Worm (Caenorhabditis elegans) whole organism, young adult: ENCODE data around the gene nhr-118.

Source experiments
- C06A6.2 ChIP-seq: fragments of 200-800 bp; sonication (Bioruptor generic); conservative IDR thresholded peaks from 2 replicates; pipeline ENCODE4 v1.3.6; 2022; ENCODE audit warnings: missing genetic modification characterization, missing compliant biosample characterization
- F23B12.7 ChIP-seq: sonication (generic microtip); optimal IDR thresholded peaks from 2 replicates; lab custom pipeline; 2017; ENCODE audit warnings: missing genetic modification characterization, mild to moderate bottlenecking, missing compliant biosample characterization, antibody characterized with exemption, moderate library complexity; ENCODE audit not compliant: insufficient read depth
- F49E8.2 ChIP-seq: sonication (generic microtip); optimal IDR thresholded peaks from 3 replicates; lab custom pipeline; 2017; ENCODE audit warnings: missing genetic modification characterization, mild to moderate bottlenecking, missing compliant biosample characterization, antibody characterized with exemption, moderate library complexity; ENCODE audit not compliant: insufficient read depth
- K11D2.4 ChIP-seq: fragments of 200-800 bp; sonication (Bioruptor generic); IDR thresholded peaks from 2 replicates; pipeline ENCODE4 v1.3.6; 2022; ENCODE audit warnings: missing genetic modification reagents, missing genetic modification characterization, missing compliant biosample characterization
- T07F8.4 ChIP-seq: sonication (generic microtip); optimal IDR thresholded peaks from 2 replicates; lab custom pipeline; 2016; ENCODE audit warnings: mild to moderate bottlenecking, missing genetic modification characterization, moderate library complexity, missing compliant biosample characterization
- Y53F4B.3 ChIP-seq: fragments of 200-800 bp; sonication (Bioruptor generic); IDR thresholded peaks from 2 replicates; pipeline ENCODE4 v1.3.6; 2022; ENCODE audit warnings: missing genetic modification reagents, missing genetic modification characterization, missing compliant biosample characterization
- Y53G8AR.9 ChIP-seq: fragments of 200-800 bp; sonication (Bioruptor generic); conservative IDR thresholded peaks from 2 replicates; pipeline ENCODE4 v1.3.6; 2022; ENCODE audit warnings: missing genetic modification reagents, missing genetic modification characterization, missing compliant biosample characterization
- Y79H2A.3 ChIP-seq: fragments of 200-800 bp; sonication (Bioruptor generic); conservative IDR thresholded peaks from 2 replicates; pipeline ENCODE4 v1.3.6; 2022; ENCODE audit warnings: missing genetic modification reagents, missing genetic modification characterization, missing compliant biosample characterization
- Y95B8A.8 ChIP-seq: fragments of 200-800 bp; sonication (Bioruptor generic); IDR thresholded peaks from 2 replicates; pipeline ENCODE4 v1.3.6; 2022; ENCODE audit warnings: missing genetic modification reagents, missing genetic modification characterization, missing compliant biosample characterization
- aptf-2 ChIP-seq: fragments of 200-800 bp; sonication (Bioruptor generic); conservative IDR thresholded peaks from 2 replicates; pipeline ENCODE4 v1.3.6; 2022; ENCODE audit warnings: missing genetic modification reagents, missing genetic modification characterization, missing compliant biosample characterization
- bed-1 ChIP-seq: fragments of 200-800 bp; sonication (Bioruptor generic); IDR thresholded peaks from 2 replicates; pipeline ENCODE4 v1.3.6; 2022; ENCODE audit warnings: missing genetic modification reagents, missing genetic modification characterization, missing compliant biosample characterization
- bed-2 ChIP-seq: fragments of 200-800 bp; sonication (Bioruptor generic); IDR thresholded peaks from 2 replicates; pipeline ENCODE4 v1.3.6; 2022; ENCODE audit warnings: missing genetic modification reagents, missing genetic modification characterization, missing compliant biosample characterization
- cebp-2 ChIP-seq: fragments of 200-800 bp; sonication (Bioruptor generic); IDR thresholded peaks from 2 replicates; pipeline ENCODE4 v1.3.6; 2022; ENCODE audit warnings: missing genetic modification characterization, missing compliant biosample characterization
- ceh-100 ChIP-seq: fragments of 200-800 bp; sonication (Bioruptor generic); IDR thresholded peaks from 2 replicates; pipeline ENCODE4 v1.3.6; 2022; ENCODE audit warnings: missing genetic modification reagents, missing genetic modification characterization, missing compliant biosample characterization
- ceh-27 ChIP-seq: fragments of 200-800 bp; sonication (Bioruptor generic); optimal IDR thresholded peaks from 2 replicates; lab custom pipeline; 2018; ENCODE audit warnings: mild to moderate bottlenecking, missing genetic modification characterization, moderate library complexity, missing compliant biosample characterization
- ceh-40 ChIP-seq: fragments of 200-800 bp; sonication (Bioruptor generic); IDR thresholded peaks from 2 replicates; pipeline ENCODE4 v1.3.6; 2022; ENCODE audit warnings: missing genetic modification characterization, missing compliant biosample characterization
- ceh-58 ChIP-seq: fragments of 200-800 bp; sonication (Bioruptor generic); IDR thresholded peaks from 2 replicates; pipeline ENCODE4 v1.3.6; 2022; ENCODE audit warnings: missing genetic modification characterization, missing compliant biosample characterization
- die-1 ChIP-seq: sonication (generic microtip); optimal IDR thresholded peaks from 2 replicates; lab custom pipeline; 2016; ENCODE audit warnings: missing genotype, mild to moderate bottlenecking, missing genetic modification characterization, missing compliant biosample characterization
- egl-44 ChIP-seq: fragments of 200-800 bp; sonication (Bioruptor generic); IDR thresholded peaks from 2 replicates; pipeline ENCODE4 v1.3.6; 2022; ENCODE audit warnings: missing genetic modification reagents, missing genetic modification characterization, missing compliant biosample characterization
- egrh-3 ChIP-seq: fragments of 200-800 bp; sonication (Bioruptor generic); IDR thresholded peaks from 2 replicates; pipeline ENCODE4 v1.3.6; 2022; ENCODE audit warnings: missing genetic modification reagents, missing genetic modification characterization, missing compliant biosample characterization
- fkh-3 ChIP-seq: sonication (generic microtip); optimal IDR thresholded peaks from 2 replicates; lab custom pipeline; 2016; ENCODE audit warnings: mild to moderate bottlenecking, missing genetic modification characterization, missing compliant biosample characterization
- gei-17 ChIP-seq: fragments of 200-800 bp; sonication (Bioruptor generic); optimal IDR thresholded peaks from 2 replicates; lab custom pipeline; 2018; ENCODE audit warnings: mild to moderate bottlenecking, missing genetic modification characterization, missing compliant biosample characterization
- hlh-26 ChIP-seq: fragments of 200-800 bp; sonication (Bioruptor generic); conservative IDR thresholded peaks from 2 replicates; pipeline ENCODE4 v1.3.6; 2022; ENCODE audit warnings: missing genetic modification reagents, missing genetic modification characterization, missing compliant biosample characterization
- hrde-1 ChIP-seq: sonication (generic microtip); optimal IDR thresholded peaks from 2 replicates; lab custom pipeline; 2016; ENCODE audit warnings: missing genetic modification characterization, mild to moderate bottlenecking, missing compliant biosample characterization, moderate library complexity, missing genotype, missing genetic modification reagents, borderline replicate concordance
- lin-26 ChIP-seq: fragments of 200-800 bp; sonication (Bioruptor generic); IDR thresholded peaks from 2 replicates; pipeline ENCODE4 v1.3.6; 2022; ENCODE audit warnings: missing genetic modification reagents, missing genetic modification characterization, missing compliant biosample characterization
- lin-40 ChIP-seq: sonication (generic microtip); optimal IDR thresholded peaks from 2 replicates; lab custom pipeline; 2016; ENCODE audit warnings: missing genetic modification characterization, mild to moderate bottlenecking, missing compliant biosample characterization, missing genotype, missing genetic modification reagents
- lir-1 ChIP-seq: fragments of 200-800 bp; sonication (Bioruptor generic); conservative IDR thresholded peaks from 2 replicates; pipeline ENCODE4 v1.3.6; 2022; ENCODE audit warnings: missing genetic modification reagents, missing genetic modification characterization, missing compliant biosample characterization
- madf-10 ChIP-seq: sonication (generic microtip); optimal IDR thresholded peaks from 2 replicates; lab custom pipeline; 2016; ENCODE audit warnings: mild to moderate bottlenecking, missing genetic modification characterization, missing compliant biosample characterization
- madf-6 ChIP-seq: fragments of 200-800 bp; sonication (Bioruptor generic); IDR thresholded peaks from 2 replicates; pipeline ENCODE4 v1.3.6; 2022; ENCODE audit warnings: missing genetic modification reagents, missing genetic modification characterization, missing compliant biosample characterization
- mcd-1 ChIP-seq: fragments of 200-800 bp; sonication (Bioruptor generic); IDR thresholded peaks from 2 replicates; pipeline ENCODE4 v1.3.6; 2022; ENCODE audit warnings: missing genetic modification reagents, missing genetic modification characterization, missing compliant biosample characterization
- mxl-1 ChIP-seq: sonication (generic microtip); optimal IDR thresholded peaks from 2 replicates; lab custom pipeline; 2016; ENCODE audit warnings: missing genetic modification characterization, missing compliant biosample characterization
- nfya-1 ChIP-seq: sonication (generic microtip); optimal IDR thresholded peaks from 2 replicates; lab custom pipeline; 2017; ENCODE audit warnings: antibody characterized with exemption, missing compliant biosample characterization, missing genetic modification characterization, borderline replicate concordance; ENCODE audit not compliant: insufficient read depth
- nhr-179 ChIP-seq: sonication (generic microtip); optimal IDR thresholded peaks from 2 replicates; lab custom pipeline; 2016; ENCODE audit warnings: mild to moderate bottlenecking, missing genetic modification characterization, missing compliant biosample characterization
- pha-4 ChIP-seq: fragments of 150-350 bp; sonication (generic microtip); optimal IDR thresholded peaks from 2 replicates; lab custom pipeline; 2014; ENCODE audit warnings: missing biosample characterization, missing genetic modification reagents, missing genetic modification characterization
- repo-1 ChIP-seq: sonication (generic microtip); optimal IDR thresholded peaks from 2 replicates; lab custom pipeline; 2017; ENCODE audit warnings: mild to moderate bottlenecking, missing genetic modification characterization, missing compliant biosample characterization
- sdz-38 ChIP-seq: sonication (generic microtip); optimal IDR thresholded peaks from 2 replicates; lab custom pipeline; 2016; ENCODE audit warnings: missing genotype, missing genetic modification characterization, missing compliant biosample characterization
- sea-2 ChIP-seq: fragments of 200-800 bp; sonication (Bioruptor generic); IDR thresholded peaks from 2 replicates; pipeline ENCODE4 v1.3.6; 2022; ENCODE audit warnings: missing genetic modification characterization, missing compliant biosample characterization
- snpc-3.4 ChIP-seq: sonication (generic microtip); optimal IDR thresholded peaks from 2 replicates; lab custom pipeline; 2017; ENCODE audit warnings: missing genetic modification characterization, mild to moderate bottlenecking, missing compliant biosample characterization, antibody characterized with exemption, moderate library complexity, missing genotype, missing genetic modification reagents
- snpc-4 ChIP-seq, 5 experiments: fragments of 150-350 bp in 1 of 5; sonication (generic microtip) in 4 of 5; optimal IDR thresholded peaks; 2 replicates each; lab custom pipeline; 2014 to 2018; ENCODE audit warnings: missing genetic modification characterization in 5 of 5, missing biosample characterization in 3 of 5, antibody characterized with exemption in 2 of 5, mild to moderate bottlenecking in 2 of 5, missing compliant biosample characterization in 2 of 5, missing genotype in 2 of 5, moderate library complexity in 2 of 5, missing genetic modification reagents in 1 of 5
- tbp1 ChIP-seq: fragments of 200-800 bp; sonication (Bioruptor generic); optimal IDR thresholded peaks from 2 replicates; lab custom pipeline; 2018; ENCODE audit warnings: mild to moderate bottlenecking, missing genetic modification characterization, missing compliant biosample characterization
- tbx-9 ChIP-seq: sonication (generic microtip); optimal IDR thresholded peaks from 2 replicates; lab custom pipeline; 2016; ENCODE audit warnings: borderline replicate concordance, missing genetic modification characterization, inconsistent platforms, missing compliant biosample characterization
- tlf-1 ChIP-seq: fragments of 200-800 bp; sonication (Bioruptor generic); optimal IDR thresholded peaks from 2 replicates; lab custom pipeline; 2018; ENCODE audit warnings: mild to moderate bottlenecking, missing genetic modification characterization, missing compliant biosample characterization
- xnd-1 ChIP-seq: sonication (generic microtip); optimal IDR thresholded peaks from 2 replicates; lab custom pipeline; 2016; ENCODE audit warnings: missing genotype, missing genetic modification reagents, missing genetic modification characterization, missing compliant biosample characterization
- zfh-2 ChIP-seq: fragments of 200-800 bp; sonication (Bioruptor generic); conservative IDR thresholded peaks from 2 replicates; pipeline ENCODE4 v1.3.6; 2022; ENCODE audit warnings: missing genetic modification reagents, missing genetic modification characterization, missing compliant biosample characterization
- ztf-22 ChIP-seq: fragments of 200-800 bp; sonication (Bioruptor generic); optimal IDR thresholded peaks from 2 replicates; lab custom pipeline; 2018; ENCODE audit warnings: mild to moderate bottlenecking, missing genetic modification characterization, moderate library complexity, missing compliant biosample characterization

nhr-118 gene

ce11 chrV:4374625-4375024, 33.0 kb upstream of the nhr-118 start, which contains the start of gene neg-1 (continued):
- TF ChIP-seq die-1 (tag; lab: Kevin White, UChicago) = no peak
- TF ChIP-seq Y95B8A.8 (GFP tag; lab: Robert Waterston, UW) = no peak
- TF ChIP-seq xnd-1 (tag; lab: Kevin White, UChicago) = peak; percentile 43

ce11 chrV:4375807-4376564, 31.6 kb upstream of the nhr-118 start, which contains the start of gene F32D1.7:
TSS of gene F32D1.7 (minus strand) at chrV:4376173.
- TF ChIP-seq Y53G8AR.9 (GFP tag; lab: Robert Waterston, UW) (no peak), bed-1 (no peak), lin-40 (tag; lab: Kevin White, UChicago) (no peak), nhr-179 (tag; lab: Kevin White, UChicago) (no peak), cebp-2 (GFP tag; lab: Robert Waterston, UW) (no peak), bed-2 (GFP tag; lab: Robert Waterston, UW) (no peak), mcd-1 (GFP tag; lab: Robert Waterston, UW) (peak; percentile 53; the same call in 1 of the 2 replicates), egrh-3 (GFP tag; lab: Robert Waterston, UW) (no peak), zfh-2 (peak; percentile 69), F49E8.2 (tag; lab: Kevin White, UChicago) (peak; percentile 62), tlf-1 (GFP tag; lab: Kevin White, UChicago) (no peak), snpc-4 (GFP tag; optimal IDR thresholded peaks at IDR 0.05; lab: Kevin White, UChicago) (peak; percentile 6), snpc-4 (tag; optimal IDR thresholded peaks at IDR 0.05; lab: Kevin White, UChicago) (peak in 1 of 4 experiments; percentile 14), lir-1 (no peak; the same call in 1 of the 2 replicates), madf-10 (tag; lab: Kevin White, UChicago) (no peak), gei-17 (no peak), snpc-3.4 (tag; lab: Kevin White, UChicago) (peak; percentile 70), Y53F4B.3 (no peak), hlh-26 (GFP tag; lab: Robert Waterston, UW) (no peak), hrde-1 (tag; lab: Kevin White, UChicago) (no peak), fkh-3 (tag; lab: Kevin White, UChicago) (no peak), ceh-100 (no peak), repo-1 (tag; lab: Kevin White, UChicago) (no peak), sdz-38 (no peak), ceh-58 (no peak), lin-26 (GFP tag; lab: Robert Waterston, UW) (no peak), ceh-27 (GFP tag; lab: Kevin White, UChicago) (no peak), tbx-9 (no peak), K11D2.4 (GFP tag; lab: Robert Waterston, UW) (no peak), Y79H2A.3 (GFP tag; lab: Robert Waterston, UW) (no peak), sea-2 (no peak), egl-44 (GFP tag; lab: Robert Waterston, UW) (no peak), pha-4 (tag; lab: Kevin White, UChicago) (no peak), madf-6 (peak; percentile 99), F23B12.7 (tag; lab: Kevin White, UChicago) (no peak), nfya-1 (tag; lab: Kevin White, UChicago) (no peak), C06A6.2 (GFP tag; lab: Robert Waterston, UW) (no peak), aptf-2 (GFP tag; lab: Robert Waterston, UW) (no peak), mxl-1 (no peak), T07F8.4 (tag; lab: Kevin White, UChicago) (no peak), ceh-40 (GFP tag; lab: Robert Waterston, UW) (no peak), tbp1 (GFP tag; lab: Kevin White, UChicago) (no peak), ztf-22 (no peak)
